Fruit fly (Drosophila melanogaster): ENCODE results near the gene emc.

emc gene

dm6 chr3L:776696-777095, 27.5 kb downstream of the emc start (continued):
- TF ChIP-seq CG13296 (GFP tag; optimal IDR thresholded peaks at IDR 0.05) (no peak), Asciz (GFP tag; optimal IDR thresholded peaks at IDR 0.05) (no peak), mam (GFP tag; optimal IDR thresholded peaks at IDR 0.05) (no peak), Bgb (GFP tag; IDR thresholded peaks at IDR 0.05; ENCODE audit: partially characterized antibody) (no peak), lola (GFP tag; optimal IDR thresholded peaks at IDR 0.05) (no peak), CG17361 (GFP tag; IDR thresholded peaks at IDR 0.05) (no peak), Dek (tag; optimal IDR thresholded peaks at IDR 0.05) (no peak)

- TF ChIP-seq CG3407 (GFP tag; optimal IDR thresholded peaks at IDR 0.05), result no peak
- TF ChIP-seq CG14441 (GFP tag; IDR thresholded peaks at IDR 0.05), result no peak
- TF ChIP-seq Max (GFP tag; optimal IDR thresholded peaks at IDR 0.05), result no peak
- TF ChIP-seq Scr (GFP tag; IDR thresholded peaks at IDR 0.05; ENCODE audit: partially characterized antibody), result no peak
- no peak for TF ChIP-seq tgo (GFP tag; IDR thresholded peaks at IDR 0.05)
- TF ChIP-seq CG2199 (GFP tag; IDR thresholded peaks at IDR 0.05), result no peak
- no peak for TF ChIP-seq CG8944 (GFP tag; optimal IDR thresholded peaks at IDR 0.05)
- no peak for TF ChIP-seq tll (GFP tag; optimal IDR thresholded peaks at IDR 0.05)
- no peak for TF ChIP-seq psq (GFP tag; optimal IDR thresholded peaks at IDR 0.05)
- TF ChIP-seq CG34422 (GFP tag; IDR thresholded peaks at IDR 0.05), result 0 out of 3 replicates have a peak, but pooled peaks have one; percentile 23
- peak; percentile 1 for TF ChIP-seq nom (GFP tag; optimal IDR thresholded peaks at IDR 0.05)
- no peak for TF ChIP-seq shn (GFP tag; optimal IDR thresholded peaks at IDR 0.05)
- no peak for TF ChIP-seq Hand (GFP tag; optimal IDR thresholded peaks at IDR 0.05)
- peak; percentile 2 for TF ChIP-seq dmrt11E (tag; optimal IDR thresholded peaks at IDR 0.05)
- peak; percentile 76 for TF ChIP-seq CG8281 (tag; optimal IDR thresholded peaks at IDR 0.05)
- TF ChIP-seq CG6689 (GFP tag; IDR thresholded peaks at IDR 0.05), result 0 out of 2 replicates have a peak, but pooled peaks have one; percentile 18
- TF ChIP-seq CTCF (GFP tag; optimal IDR thresholded peaks at IDR 0.05), result no peak
- TF ChIP-seq lov (optimal IDR thresholded peaks at IDR 0.05), result no peak
- 0 out of 3 replicates have a peak, but pooled peaks have one; percentile 57 for TF ChIP-seq lov (GFP tag; IDR thresholded peaks at IDR 0.05)
- TF ChIP-seq otp (GFP tag; IDR thresholded peaks at IDR 0.05), result 0 out of 3 replicates have a peak, but pooled peaks have one; percentile 12
- TF ChIP-seq CG31441 (GFP tag; IDR thresholded peaks at IDR 0.05), result peak; percentile 13; the same call in 1 of the 2 replicates
- TF ChIP-seq Hr39 (optimal IDR thresholded peaks at IDR 0.05), result no peak
- TF ChIP-seq CG1832 (GFP tag; optimal IDR thresholded peaks at IDR 0.05), result peak; percentile 35
- no peak for TF ChIP-seq CG7928 (GFP tag; optimal IDR thresholded peaks at IDR 0.05)
- TF ChIP-seq CG1603 (tag; optimal IDR thresholded peaks at IDR 0.05), result peak; percentile 30
- TF ChIP-seq TFAM (GFP tag; optimal IDR thresholded peaks at IDR 0.05), result no peak
- TF ChIP-seq Med (GFP tag), result peak; percentile 63
- no peak for TF ChIP-seq da (GFP tag; optimal IDR thresholded peaks at IDR 0.05)
- peak; percentile 5 for TF ChIP-seq Xbp1 (GFP tag; optimal IDR thresholded peaks at IDR 0.05)
- no peak for TF ChIP-seq Fer2 (tag; optimal IDR thresholded peaks at IDR 0.05)
- no peak for TF ChIP-seq kni (GFP tag; optimal IDR thresholded peaks at IDR 0.05)
- TF ChIP-seq esg (GFP tag; conservative IDR thresholded peaks at IDR 0.05), result 0 out of 2 replicates have a peak, but pooled peaks have one; percentile 12
- no peak for TF ChIP-seq Six4 (GFP tag; optimal IDR thresholded peaks at IDR 0.05)
- peak; percentile 32 for TF ChIP-seq lbe (GFP tag; optimal IDR thresholded peaks at IDR 0.05)
- TF ChIP-seq Elba2 (GFP tag; optimal IDR thresholded peaks at IDR 0.05), result peak; percentile 22
- 0 out of 3 replicates have a peak, but pooled peaks have one; percentile 14 for TF ChIP-seq CG17361 (GFP tag; IDR thresholded peaks at IDR 0.05)
- peak; percentile 59 for TF ChIP-seq Ets65A (GFP tag)
- no peak for TF ChIP-seq CG4282 (GFP tag; optimal IDR thresholded peaks at IDR 0.05)
- peak; percentile 21 for TF ChIP-seq CG2712 (tag; optimal IDR thresholded peaks at IDR 0.05)
- no peak for TF ChIP-seq CG4360 (GFP tag; IDR thresholded peaks at IDR 0.05)
- no peak for TF ChIP-seq Kr (GFP tag; optimal IDR thresholded peaks at IDR 0.05)
- no peak for TF ChIP-seq al (GFP tag; IDR thresholded peaks at IDR 0.05)
- TF ChIP-seq Side (GFP tag; optimal IDR thresholded peaks at IDR 0.05), result no peak
- TF ChIP-seq Sox102F (GFP tag; optimal IDR thresholded peaks at IDR 0.05), result peak; percentile 12
Measured at dm6 chr3L:777299-777699, 28.1 kb downstream of the emc start.
